Worm (Caenorhabditis elegans) whole organism, L1 larva: ENCODE results near the gene bath-39.

Source experiments
- C04F5.9 ChIP-seq: sonication (generic microtip); optimal IDR thresholded peaks from 2 replicates; lab custom pipeline; 2016; ENCODE audit warnings: missing genetic modification characterization, missing compliant biosample characterization
- C16A3.4 ChIP-seq: fragments of 150-350 bp; optimal IDR thresholded peaks from 2 replicates; lab custom pipeline; 2014; ENCODE audit warnings: missing biosample characterization, missing genetic modification characterization
- F16B12.6 ChIP-seq: fragments of 150-350 bp; optimal IDR thresholded peaks from 2 replicates; lab custom pipeline; 2014; ENCODE audit warnings: missing biosample characterization, missing genetic modification characterization
- aha-1 ChIP-seq: fragments of 150-350 bp; optimal IDR thresholded peaks from 2 replicates; lab custom pipeline; 2014; ENCODE audit warnings: missing biosample characterization, missing genetic modification characterization
- alr-1 ChIP-seq: fragments of 200-800 bp; sonication (Bioruptor generic); optimal IDR thresholded peaks from 2 replicates; lab custom pipeline; 2018; ENCODE audit warnings: borderline replicate concordance, mild to moderate bottlenecking, missing genetic modification characterization, missing compliant biosample characterization
- aly-2 ChIP-seq: fragments of 150-350 bp; optimal IDR thresholded peaks from 2 replicates; lab custom pipeline; 2014; ENCODE audit warnings: missing biosample characterization, missing genetic modification characterization
- blmp-1 ChIP-seq: fragments of 150-350 bp; optimal IDR thresholded peaks from 2 replicates; lab custom pipeline; 2014; ENCODE audit warnings: missing biosample characterization, missing genetic modification characterization
- ceh-8 ChIP-seq: fragments of 200-800 bp; sonication (Bioruptor generic); optimal IDR thresholded peaks from 2 replicates; lab custom pipeline; 2018; ENCODE audit warnings: mild to moderate bottlenecking, missing genetic modification characterization, moderate library complexity, missing compliant biosample characterization
- ceh-82 ChIP-seq, 3 experiments: fragments of 150-350 bp in 1 of 3; sonication (generic microtip) in 2 of 3; optimal IDR thresholded peaks; 2 replicates each; lab custom pipeline; 2014 to 2017; ENCODE audit warnings: missing biosample characterization in 3 of 3, missing genetic modification characterization in 3 of 3
- ces-1 ChIP-seq: fragments of 150-350 bp; optimal IDR thresholded peaks from 2 replicates; lab custom pipeline; 2014; ENCODE audit warnings: missing biosample characterization, missing genetic modification reagents, missing genetic modification characterization
- dpl-1 ChIP-seq, 3 experiments: fragments of 150-350 bp in 2 of 3; sonication (generic microtip) in 1 of 3; optimal IDR thresholded peaks; 2 replicates each; lab custom pipeline; 2014 to 2017; ENCODE audit warnings: missing biosample characterization in 3 of 3, missing genetic modification characterization in 3 of 3, missing genetic modification reagents in 3 of 3
- efl-1 ChIP-seq, 4 experiments: fragments of 150-350 bp; optimal IDR thresholded peaks in 3 of 4; peaks in 1 of 4; 1 replicate in 1 of 4; 2 replicates in 3 of 4; lab custom pipeline; 2014; ENCODE audit warnings: missing biosample characterization in 2 of 4, missing genetic modification characterization in 2 of 4, missing genetic modification reagents in 2 of 4
- elt-3 ChIP-seq, 6 experiments: fragments of 150-350 bp in 1 of 6; sonication (generic microtip); optimal IDR thresholded peaks; 2 replicates each; lab custom pipeline; 2017 to 2018; ENCODE audit warnings: missing biosample characterization in 6 of 6, missing genetic modification characterization in 6 of 6, inconsistent platforms in 1 of 6
- ets-5 ChIP-seq: fragments of 200-800 bp; sonication (Bioruptor generic); IDR thresholded peaks from 2 replicates; pipeline ENCODE4 v1.3.6; 2022; ENCODE audit warnings: missing genetic modification characterization, missing compliant biosample characterization
- fkh-10 ChIP-seq: sonication (generic microtip); optimal IDR thresholded peaks from 2 replicates; lab custom pipeline; 2017; ENCODE audit warnings: missing biosample characterization, missing genetic modification reagents, missing genetic modification characterization
- fkh-4 ChIP-seq: sonication (generic microtip); optimal IDR thresholded peaks from 2 replicates; lab custom pipeline; 2016; ENCODE audit warnings: missing compliant biosample characterization, missing genetic modification characterization, borderline replicate concordance
- fos-1 ChIP-seq: fragments of 150-350 bp; optimal IDR thresholded peaks from 2 replicates; lab custom pipeline; 2014; ENCODE audit warnings: missing biosample characterization, missing genetic modification characterization
- hlh-17 ChIP-seq: fragments of 200-800 bp; sonication (Bioruptor generic); optimal IDR thresholded peaks from 2 replicates; lab custom pipeline; 2018; ENCODE audit warnings: missing genetic modification characterization, mild to moderate bottlenecking, missing compliant biosample characterization, moderate library complexity, borderline replicate concordance
- jun-1 ChIP-seq: fragments of 150-350 bp; optimal IDR thresholded peaks from 2 replicates; lab custom pipeline; 2014; ENCODE audit warnings: missing biosample characterization, missing genetic modification reagents, missing genetic modification characterization
- lin-13 ChIP-seq: fragments of 150-350 bp; optimal IDR thresholded peaks from 2 replicates; lab custom pipeline; 2014; ENCODE audit warnings: missing biosample characterization, missing genetic modification reagents, missing genetic modification characterization
- lin-14 ChIP-seq: fragments of 200-800 bp; sonication (Bioruptor generic); optimal IDR thresholded peaks from 2 replicates; lab custom pipeline; 2018; ENCODE audit warnings: mild to moderate bottlenecking, missing genetic modification characterization, moderate library complexity, missing compliant biosample characterization
- lin-35 ChIP-seq, 2 experiments: fragments of 150-350 bp; optimal IDR thresholded peaks; 2 replicates each; lab custom pipeline; 2014; ENCODE audit warnings: missing biosample characterization in 2 of 2, missing genetic modification characterization in 2 of 2, missing genetic modification reagents in 2 of 2
- lin-39 ChIP-seq: fragments of 150-350 bp; optimal IDR thresholded peaks from 2 replicates; lab custom pipeline; 2014; ENCODE audit warnings: missing biosample characterization, missing genetic modification reagents, missing genetic modification characterization
- lsy-2 ChIP-seq, 2 experiments: fragments of 150-350 bp; optimal IDR thresholded peaks; 2 replicates each; lab custom pipeline; 2014; ENCODE audit warnings: missing biosample characterization in 2 of 2, missing genetic modification characterization in 2 of 2
- mdl-1 ChIP-seq, 2 experiments: fragments of 150-350 bp; optimal IDR thresholded peaks; 2 replicates each; lab custom pipeline; 2014 to 2017; ENCODE audit warnings: missing biosample characterization in 2 of 2, missing genetic modification characterization in 2 of 2, inconsistent platforms in 1 of 2
- nhr-11 ChIP-seq: fragments of 150-350 bp; optimal IDR thresholded peaks from 2 replicates; lab custom pipeline; 2014; ENCODE audit warnings: missing biosample characterization, missing genetic modification characterization
- nhr-12 ChIP-seq: sonication (generic microtip); optimal IDR thresholded peaks from 2 replicates; lab custom pipeline; 2017; ENCODE audit warnings: missing biosample characterization, missing genetic modification characterization
- nhr-28 ChIP-seq: fragments of 150-350 bp; optimal IDR thresholded peaks from 2 replicates; lab custom pipeline; 2014; ENCODE audit warnings: missing biosample characterization, missing genetic modification characterization
- nhr-47 ChIP-seq: sonication (generic microtip); optimal IDR thresholded peaks from 2 replicates; lab custom pipeline; 2016; ENCODE audit warnings: mild to moderate bottlenecking, missing genetic modification characterization, moderate library complexity, missing compliant biosample characterization
- nhr-71 ChIP-seq: sonication (generic microtip); optimal IDR thresholded peaks from 2 replicates; lab custom pipeline; 2016; ENCODE audit warnings: mild to moderate bottlenecking, missing genetic modification characterization, moderate library complexity, missing compliant biosample characterization
- nhr-77 ChIP-seq: fragments of 150-350 bp; optimal IDR thresholded peaks from 2 replicates; lab custom pipeline; 2014; ENCODE audit warnings: missing biosample characterization, missing genetic modification characterization
- nhr-84 ChIP-seq: sonication (generic microtip); optimal IDR thresholded peaks from 2 replicates; lab custom pipeline; 2017; ENCODE audit warnings: missing biosample characterization, missing genetic modification characterization
- nhr-85 ChIP-seq: sonication (generic microtip); peaks from one replicate; lab custom pipeline; 2016; ENCODE audit warnings: missing genetic modification characterization, inconsistent platforms, missing compliant biosample characterization
- pax-3 ChIP-seq: fragments of 200-800 bp; sonication (Bioruptor generic); optimal IDR thresholded peaks from 2 replicates; lab custom pipeline; 2018; ENCODE audit warnings: mild to moderate bottlenecking, missing genetic modification characterization, moderate library complexity, missing compliant biosample characterization
- rnt-1 ChIP-seq: sonication (generic microtip); optimal IDR thresholded peaks from 2 replicates; lab custom pipeline; 2016; ENCODE audit warnings: mild to moderate bottlenecking, missing genetic modification characterization, moderate library complexity, missing compliant biosample characterization
- skn-1 ChIP-seq: fragments of 150-350 bp; optimal IDR thresholded peaks from 2 replicates; lab custom pipeline; 2014; ENCODE audit warnings: missing biosample characterization, missing genetic modification characterization
- snu-23 ChIP-seq: sonication (generic microtip); optimal IDR thresholded peaks from 2 replicates; lab custom pipeline; 2016; ENCODE audit warnings: missing genetic modification characterization, missing compliant biosample characterization
- tbx-2 ChIP-seq: sonication (generic microtip); optimal IDR thresholded peaks from 2 replicates; lab custom pipeline; 2016; ENCODE audit warnings: missing genetic modification characterization, missing compliant biosample characterization
- unc-130 ChIP-seq: fragments of 150-350 bp; optimal IDR thresholded peaks from 2 replicates; lab custom pipeline; 2017; ENCODE audit warnings: missing biosample characterization, missing genetic modification characterization, inconsistent platforms
- unc-30 ChIP-seq: sonication (generic microtip); optimal IDR thresholded peaks from 2 replicates; lab custom pipeline; 2017; ENCODE audit warnings: missing biosample characterization, missing genetic modification characterization
- unc-86 ChIP-seq: sonication (generic microtip); optimal IDR thresholded peaks from 2 replicates; lab custom pipeline; 2016; ENCODE audit warnings: missing genetic modification characterization, missing compliant biosample characterization
- zag-1 ChIP-seq: fragments of 150-350 bp; optimal IDR thresholded peaks from 2 replicates; lab custom pipeline; 2014; ENCODE audit warnings: missing biosample characterization, missing genetic modification characterization
- zip-4 ChIP-seq: fragments of 200-800 bp; sonication (Bioruptor generic); optimal IDR thresholded peaks from 2 replicates; lab custom pipeline; 2018; ENCODE audit warnings: mild to moderate bottlenecking, missing genetic modification characterization, moderate library complexity, missing compliant biosample characterization
- ztf-4 ChIP-seq: fragments of 150-350 bp; optimal IDR thresholded peaks from 2 replicates; lab custom pipeline; 2014; ENCODE audit warnings: missing biosample characterization, missing genetic modification characterization

bath-39 gene

DNA sequence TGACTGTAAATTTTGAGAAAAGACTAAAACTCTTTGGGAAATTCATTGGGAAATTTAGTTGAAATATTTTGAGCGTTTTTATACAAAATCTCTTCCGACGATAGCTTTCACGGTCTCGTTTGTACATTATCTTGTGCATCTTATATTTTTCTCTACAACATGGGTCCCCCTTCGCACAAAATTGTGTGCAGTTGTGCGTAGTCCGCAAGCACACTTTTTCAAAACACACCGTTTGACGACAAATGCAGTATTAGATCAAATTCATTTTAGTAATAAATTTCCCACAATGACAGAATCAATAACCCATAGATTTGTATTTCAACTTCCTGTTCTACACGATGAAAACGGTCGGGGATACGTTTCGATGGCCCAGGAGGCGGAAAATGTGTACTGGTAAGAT lies 1.4 kb upstream of the bath-39 start, which contains the start of gene F25H9.2:
Gene F25H9.2, plus strand, starts transcription at position 226 of the 400 bp plus-strand sequence.
- TF ChIP-seq nhr-28: no peak
- peak; percentile 90 for TF ChIP-seq F16B12.6 (tag; lab: Kevin White, UChicago)
- no peak for TF ChIP-seq ets-5
- peak in 1 of 2 experiments; percentile 2 for TF ChIP-seq mdl-1 (tag; optimal IDR thresholded peaks at IDR 0.05; lab: Kevin White, UChicago)
- peak; percentile 25 for TF ChIP-seq nhr-71 (tag; lab: Kevin White, UChicago)
- no peak for TF ChIP-seq nhr-11 (tag; lab: Kevin White, UChicago)
- no peak for TF ChIP-seq nhr-85 (tag; lab: Kevin White, UChicago)
- no peak for TF ChIP-seq fos-1 (tag; lab: Kevin White, UChicago)
- peak; percentile 46 for TF ChIP-seq C16A3.4 (tag; lab: Kevin White, UChicago)
- TF ChIP-seq lin-13 (GFP tag; lab: Kevin White, UChicago): no peak
- TF ChIP-seq lin-14 (GFP tag; lab: Kevin White, UChicago): no peak
- TF ChIP-seq lin-39 (tag; lab: Kevin White, UChicago): no peak
- no peak for TF ChIP-seq elt-3 (tag; optimal IDR thresholded peaks at IDR 0.05; lab: Kevin White, UChicago)
- TF ChIP-seq ces-1: no peak
- TF ChIP-seq tbx-2 (tag; lab: Kevin White, UChicago): no peak
- no peak for TF ChIP-seq hlh-17 (GFP tag; lab: Kevin White, UChicago)
- no peak for TF ChIP-seq skn-1 (tag; lab: Kevin White, UChicago)
- TF ChIP-seq fkh-4 (tag; lab: Kevin White, UChicago): no peak
- peak; percentile 20 to 45 for TF ChIP-seq lsy-2 (tag; optimal IDR thresholded peaks at IDR 0.05; lab: Kevin White, UChicago)
- peak; percentile 5 to 37 for TF ChIP-seq efl-1 (optimal IDR thresholded peaks at IDR 0.05; lab: Kevin White, UChicago)
- TF ChIP-seq efl-1 (GFP tag; optimal IDR thresholded peaks at IDR 0.05 in 1 of 2; lab: Kevin White, UChicago): peak; percentile 36 to 43
- no peak for TF ChIP-seq fkh-10 (GFP tag; lab: Kevin White, UChicago)
- peak; percentile 26 to 59 for TF ChIP-seq lin-35 (GFP tag; optimal IDR thresholded peaks at IDR 0.05; lab: Kevin White, UChicago)
- TF ChIP-seq aha-1 (tag; lab: Kevin White, UChicago): no peak
- no peak for TF ChIP-seq pax-3 (tag; lab: Kevin White, UChicago)
- no peak for TF ChIP-seq unc-30
- TF ChIP-seq ceh-82 (tag; optimal IDR thresholded peaks at IDR 0.05; lab: Kevin White, UChicago): peak in 1 of 3 experiments; percentile 8
- peak; percentile 29 for TF ChIP-seq rnt-1 (tag; lab: Kevin White, UChicago)
- TF ChIP-seq nhr-84 (tag; lab: Kevin White, UChicago): no peak
- TF ChIP-seq ceh-8: no peak
- no peak for TF ChIP-seq zip-4
- TF ChIP-seq unc-130: peak; percentile 47
- TF ChIP-seq alr-1: no peak
- no peak for TF ChIP-seq jun-1
- TF ChIP-seq snu-23 (GFP tag; lab: Kevin White, UChicago): peak; percentile 47
- TF ChIP-seq C04F5.9 (tag; lab: Kevin White, UChicago): no peak
- no peak for TF ChIP-seq zag-1 (tag; lab: Kevin White, UChicago)
- TF ChIP-seq unc-86 (tag; lab: Kevin White, UChicago): no peak
- TF ChIP-seq nhr-47 (tag; lab: Kevin White, UChicago): no peak
- no peak for TF ChIP-seq nhr-12 (tag; lab: Kevin White, UChicago)
- TF ChIP-seq ztf-4 (tag; lab: Kevin White, UChicago): no peak
- peak in 2 of 3 experiments; percentile 55 to 61 for TF ChIP-seq dpl-1 (GFP tag; optimal IDR thresholded peaks at IDR 0.05; lab: Kevin White, UChicago)
- no peak for TF ChIP-seq nhr-77 (tag; lab: Kevin White, UChicago)
- TF ChIP-seq aly-2: no peak
- TF ChIP-seq blmp-1: peak; percentile 26
